Worm (Caenorhabditis elegans) whole organism, late embryonic: ENCODE measurements around the gene C56E6.7.

Source experiments
- ama-1 ChIP-seq: fragments of 150-350 bp; optimal IDR thresholded peaks from 2 replicates; lab custom pipeline; 2014
- ceh-9 ChIP-seq: sonication (generic microtip); optimal IDR thresholded peaks from 2 replicates; lab custom pipeline; 2016; ENCODE audit warnings: mild to moderate bottlenecking, missing genetic modification characterization, inconsistent platforms, missing compliant biosample characterization
- nhr-11 ChIP-seq: fragments of 150-350 bp; optimal IDR thresholded peaks from 2 replicates; lab custom pipeline; 2014; ENCODE audit warnings: missing biosample characterization, missing genetic modification characterization
- pax-1 ChIP-seq: fragments of 150-350 bp; optimal IDR thresholded peaks from 2 replicates; lab custom pipeline; 2014; ENCODE audit warnings: missing biosample characterization, missing genetic modification characterization
- tbx-2 ChIP-seq: sonication (generic microtip); optimal IDR thresholded peaks from 2 replicates; lab custom pipeline; 2016; ENCODE audit warnings: missing genetic modification characterization, missing compliant biosample characterization

ce11 chrII:6491817-6492452 lies 24.4 kb upstream of the C56E6.7 start, which contains the start of the genes T28D9.11 and T28D9.1:
- TF ChIP-seq ama-1 (lab: Kevin White, UChicago), result no peak
- no peak for TF ChIP-seq ceh-9 (tag; lab: Kevin White, UChicago)
- TF ChIP-seq nhr-11, result no peak
- TF ChIP-seq pax-1 (tag; lab: Kevin White, UChicago), result no peak
- TF ChIP-seq tbx-2 (tag; lab: Kevin White, UChicago), result peak; percentile 67
